Worm (Caenorhabditis elegans) whole organism, L4 larva: ENCODE data around the gene mek-1.

ENCODE experiments used
- D1046.2 ChIP-seq: fragments of 200-800 bp; sonication (Bioruptor generic); IDR thresholded peaks from 2 replicates; pipeline ENCODE4 v1.3.6; 2022; ENCODE audit warnings: missing genetic modification characterization, missing compliant biosample characterization
- F37D6.2 ChIP-seq: sonication (generic microtip); optimal IDR thresholded peaks from 2 replicates; lab custom pipeline; 2016; ENCODE audit warnings: mild to moderate bottlenecking, missing genetic modification characterization, missing compliant biosample characterization
- F49E8.2 ChIP-seq: sonication (generic microtip); optimal IDR thresholded peaks from 2 replicates; lab custom pipeline; 2016; ENCODE audit warnings: missing compliant biosample characterization, mild to moderate bottlenecking, missing genetic modification characterization, borderline replicate concordance
- Y105C5A.15 ChIP-seq: fragments of 200-800 bp; sonication (Bioruptor generic); IDR thresholded peaks from 2 replicates; pipeline ENCODE4 v1.3.6; 2022; ENCODE audit warnings: missing genetic modification characterization, missing compliant biosample characterization
- Y75B8A.6 ChIP-seq: fragments of 200-800 bp; sonication (Bioruptor generic); IDR thresholded peaks from 2 replicates; pipeline ENCODE4 v1.3.6; 2022; ENCODE audit warnings: missing genetic modification reagents, missing genetic modification characterization, missing compliant biosample characterization
- aha-1 ChIP-seq: fragments of 150-350 bp; peaks from one replicate; lab custom pipeline; 2014; ENCODE audit warnings: missing biosample characterization, missing genetic modification characterization
- arid-1 ChIP-seq: fragments of 200-800 bp; sonication (Bioruptor generic); conservative IDR thresholded peaks from 2 replicates; pipeline ENCODE4 v1.3.6; 2022; ENCODE audit warnings: missing genetic modification reagents, missing genetic modification characterization, missing compliant biosample characterization
- attf-4 ChIP-seq: sonication (generic microtip); optimal IDR thresholded peaks from 3 replicates; lab custom pipeline; 2017; ENCODE audit warnings: missing biosample characterization, missing genetic modification characterization
- ceh-82 ChIP-seq: sonication (generic microtip); optimal IDR thresholded peaks from 2 replicates; lab custom pipeline; 2017; ENCODE audit warnings: missing biosample characterization, missing genetic modification characterization
- ces-1 ChIP-seq: fragments of 150-350 bp; sonication (generic microtip); optimal IDR thresholded peaks from 4 replicates; lab custom pipeline; 2014; ENCODE audit warnings: missing biosample characterization, missing genetic modification reagents, missing genetic modification characterization
- cey-2 ChIP-seq: sonication (generic microtip); optimal IDR thresholded peaks from 3 replicates; lab custom pipeline; 2017; ENCODE audit warnings: missing genetic modification characterization, mild to moderate bottlenecking, missing compliant biosample characterization, antibody characterized with exemption, borderline replicate concordance; ENCODE audit not compliant: insufficient read depth
- daf-16 ChIP-seq, 3 experiments: sonication (generic microtip); optimal IDR thresholded peaks; 2 replicates each; lab custom pipeline; 2016 to 2017; ENCODE audit warnings: missing genetic modification characterization in 3 of 3, missing genetic modification reagents in 3 of 3, mild to moderate bottlenecking in 2 of 3, missing compliant biosample characterization in 2 of 3, missing biosample characterization in 1 of 3, moderate library complexity in 1 of 3
- daf-19 ChIP-seq: fragments of 200-800 bp; sonication (Bioruptor generic); conservative IDR thresholded peaks from 2 replicates; pipeline ENCODE4 v1.3.6; 2022; ENCODE audit warnings: missing genetic modification characterization, missing compliant biosample characterization
- dmd-6 ChIP-seq: fragments of 200-800 bp; sonication (Bioruptor generic); IDR thresholded peaks from 2 replicates; pipeline ENCODE4 v1.3.6; 2022; ENCODE audit warnings: missing genetic modification reagents, missing genetic modification characterization, missing compliant biosample characterization
- dmd-8 ChIP-seq: fragments of 200-800 bp; sonication (Bioruptor generic); IDR thresholded peaks from 2 replicates; pipeline ENCODE4 v1.3.6; 2022; ENCODE audit warnings: missing genetic modification characterization, missing compliant biosample characterization
- dve-1 ChIP-seq: sonication (generic microtip); optimal IDR thresholded peaks from 2 replicates; lab custom pipeline; 2017; ENCODE audit warnings: antibody characterized with exemption, mild to moderate bottlenecking, missing genetic modification characterization, missing compliant biosample characterization; ENCODE audit not compliant: insufficient read depth
- egl-43 ChIP-seq: fragments of 200-800 bp; sonication (Bioruptor generic); IDR thresholded peaks from 2 replicates; pipeline ENCODE4 v1.3.6; 2022; ENCODE audit warnings: missing genetic modification reagents, missing genetic modification characterization, missing compliant biosample characterization
- fkh-10 ChIP-seq: fragments of 150-350 bp; optimal IDR thresholded peaks from 2 replicates; lab custom pipeline; 2014; ENCODE audit warnings: missing biosample characterization, missing genetic modification reagents, missing genetic modification characterization
- fos-1 ChIP-seq: fragments of 150-350 bp; optimal IDR thresholded peaks from 2 replicates; lab custom pipeline; 2014; ENCODE audit warnings: missing biosample characterization, missing genetic modification characterization
- hif-1 ChIP-seq, 2 experiments: sonication (generic microtip); optimal IDR thresholded peaks; 2 replicates each; lab custom pipeline; 2016 to 2017; ENCODE audit warnings: missing compliant biosample characterization in 2 of 2, missing genetic modification characterization in 2 of 2, missing genetic modification reagents in 2 of 2, missing genotype in 2 of 2, mild to moderate bottlenecking in 1 of 2
- hlh-11 ChIP-seq: fragments of 200-800 bp; sonication (Bioruptor generic); optimal IDR thresholded peaks from 2 replicates; lab custom pipeline; 2018; ENCODE audit warnings: mild to moderate bottlenecking, missing genetic modification characterization, missing compliant biosample characterization
- lin-29 ChIP-seq: fragments of 200-800 bp; sonication (Bioruptor generic); IDR thresholded peaks from 2 replicates; pipeline ENCODE4 v1.3.6; 2022; ENCODE audit warnings: missing genetic modification reagents, missing genetic modification characterization, missing compliant biosample characterization
- lin-38 ChIP-seq: fragments of 200-800 bp; sonication (Bioruptor generic); IDR thresholded peaks from 2 replicates; pipeline ENCODE4 v1.3.6; 2022; ENCODE audit warnings: missing genetic modification reagents, missing genetic modification characterization, missing compliant biosample characterization
- mdt-29 ChIP-seq: fragments of 200-800 bp; sonication (Bioruptor generic); IDR thresholded peaks from 2 replicates; pipeline ENCODE4 v1.3.6; 2022; ENCODE audit warnings: missing genetic modification reagents, missing genetic modification characterization, missing compliant biosample characterization
- mep-1 ChIP-seq: fragments of 150-350 bp; sonication (generic microtip); optimal IDR thresholded peaks from 3 replicates; lab custom pipeline; 2014; ENCODE audit warnings: missing biosample characterization, missing genetic modification characterization
- mes-2 ChIP-seq: sonication (generic microtip); optimal IDR thresholded peaks from 2 replicates; lab custom pipeline; 2016; ENCODE audit warnings: missing genotype, mild to moderate bottlenecking, missing genetic modification characterization, missing compliant biosample characterization; ENCODE audit not compliant: poor library complexity, severe bottlenecking
- mxl-2 ChIP-seq: fragments of 200-800 bp; sonication (Bioruptor generic); conservative IDR thresholded peaks from 2 replicates; pipeline ENCODE4 v1.3.6; 2022; ENCODE audit warnings: missing genetic modification reagents, missing genetic modification characterization, missing compliant biosample characterization
- mxl-3 ChIP-seq: fragments of 200-800 bp; sonication (Bioruptor generic); optimal IDR thresholded peaks from 2 replicates; lab custom pipeline; 2018; ENCODE audit warnings: mild to moderate bottlenecking, missing genetic modification characterization, missing compliant biosample characterization
- nhr-28 ChIP-seq: fragments of 150-350 bp; optimal IDR thresholded peaks from 2 replicates; lab custom pipeline; 2014; ENCODE audit warnings: missing biosample characterization, missing genetic modification characterization
- nhr-48 ChIP-seq: sonication (generic microtip); optimal IDR thresholded peaks from 2 replicates; lab custom pipeline; 2016; ENCODE audit warnings: mild to moderate bottlenecking, missing genetic modification characterization, missing compliant biosample characterization
- nhr-77 ChIP-seq: fragments of 150-350 bp; optimal IDR thresholded peaks from 2 replicates; lab custom pipeline; 2014; ENCODE audit warnings: missing biosample characterization, missing genetic modification characterization
- php-3 ChIP-seq: fragments of 200-800 bp; sonication (Bioruptor generic); IDR thresholded peaks from 2 replicates; pipeline ENCODE4 v1.3.6; 2022; ENCODE audit warnings: missing genetic modification reagents, missing genetic modification characterization, missing compliant biosample characterization
- pqm-1 ChIP-seq: sonication (generic microtip); optimal IDR thresholded peaks from 2 replicates; lab custom pipeline; 2017; ENCODE audit warnings: missing biosample characterization, missing genetic modification characterization
- set-16 ChIP-seq: fragments of 200-800 bp; sonication (Bioruptor generic); IDR thresholded peaks from 2 replicates; pipeline ENCODE4 v1.3.6; 2022; ENCODE audit warnings: missing genetic modification reagents, missing genetic modification characterization, missing compliant biosample characterization
- skn-1 ChIP-seq: fragments of 150-350 bp; optimal IDR thresholded peaks from 2 replicates; lab custom pipeline; 2014; ENCODE audit warnings: missing biosample characterization, missing genetic modification characterization
- tra-1 ChIP-seq: fragments of 200-800 bp; sonication (Bioruptor generic); IDR thresholded peaks from 2 replicates; pipeline ENCODE4 v1.3.6; 2022; ENCODE audit warnings: missing genetic modification reagents, missing genetic modification characterization, missing compliant biosample characterization
- ztf-7 ChIP-seq: fragments of 150-350 bp; optimal IDR thresholded peaks from 2 replicates; lab custom pipeline; 2014; ENCODE audit warnings: missing biosample characterization, missing genetic modification characterization

The mek-1 gene

DNA sequence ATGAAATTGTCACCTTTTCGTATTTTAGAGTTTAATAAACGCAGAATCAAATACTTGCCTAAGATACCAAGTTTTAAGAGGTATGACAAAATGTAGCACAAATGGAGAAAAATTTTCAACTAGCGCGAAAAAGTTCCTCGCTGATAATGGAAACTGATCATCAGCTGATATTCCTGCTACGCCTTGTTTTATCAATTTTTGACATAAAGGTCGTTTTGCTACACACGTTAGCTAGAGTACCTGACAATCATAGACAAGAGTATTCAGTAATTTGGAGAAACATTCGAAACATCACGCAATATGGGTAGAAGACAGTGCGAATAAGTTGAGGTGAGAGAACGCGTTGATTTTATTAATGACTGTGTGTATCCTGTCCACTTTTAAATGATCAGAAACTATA lies 33.3 kb upstream of the mek-1 start:
- no peak for TF ChIP-seq attf-4 (tag; lab: Kevin White, UChicago)
- peak; percentile 68; the same call in 1 of the 2 replicates for TF ChIP-seq tra-1 (GFP tag; lab: Robert Waterston, UW)
- no peak for TF ChIP-seq lin-38 (GFP tag; lab: Robert Waterston, UW)
- TF ChIP-seq egl-43 (GFP tag; lab: Robert Waterston, UW) = no peak
- peak; percentile 7 for TF ChIP-seq nhr-77 (tag; lab: Kevin White, UChicago)
- peak; percentile 31 for TF ChIP-seq pqm-1 (tag; lab: Kevin White, UChicago)
- TF ChIP-seq mdt-29 (GFP tag; lab: Robert Waterston, UW) = peak; percentile 43; the same call in 1 of the 2 replicates
- peak; percentile 91 to 94 for TF ChIP-seq hif-1 (tag; optimal IDR thresholded peaks at IDR 0.05; lab: Kevin White, UChicago)
- TF ChIP-seq Y105C5A.15 (GFP tag; lab: Robert Waterston, UW) = no peak
- no peak for TF ChIP-seq cey-2 (tag; lab: Kevin White, UChicago)
- TF ChIP-seq dmd-6 = peak; percentile 89
- TF ChIP-seq dve-1 = peak; percentile 8
- TF ChIP-seq nhr-28 (tag; lab: Kevin White, UChicago) = peak; percentile 89
- no peak for TF ChIP-seq ceh-82 (tag; lab: Kevin White, UChicago)
- TF ChIP-seq php-3 (GFP tag; lab: Robert Waterston, UW) = 0 out of 2 replicates have a peak, but pooled peaks have one; percentile 30
- TF ChIP-seq hlh-11 = peak; percentile 78
- TF ChIP-seq mxl-2 (GFP tag; lab: Robert Waterston, UW) = 0 out of 2 replicates have a peak, but pooled peaks have one; percentile 43
- no peak for TF ChIP-seq mep-1 (tag; lab: Kevin White, UChicago)
- no peak for TF ChIP-seq fos-1 (tag; lab: Kevin White, UChicago)
- peak; percentile 32 for TF ChIP-seq nhr-48
- TF ChIP-seq daf-16 (GFP tag; optimal IDR thresholded peaks at IDR 0.05; lab: Kevin White, UChicago) = no peak
- TF ChIP-seq daf-16 (tag; optimal IDR thresholded peaks at IDR 0.05; lab: Kevin White, UChicago) = peak; percentile 38
- no peak for TF ChIP-seq set-16 (GFP tag; lab: Robert Waterston, UW)
- TF ChIP-seq, all 104 proteins: peak for 13

DNA sequence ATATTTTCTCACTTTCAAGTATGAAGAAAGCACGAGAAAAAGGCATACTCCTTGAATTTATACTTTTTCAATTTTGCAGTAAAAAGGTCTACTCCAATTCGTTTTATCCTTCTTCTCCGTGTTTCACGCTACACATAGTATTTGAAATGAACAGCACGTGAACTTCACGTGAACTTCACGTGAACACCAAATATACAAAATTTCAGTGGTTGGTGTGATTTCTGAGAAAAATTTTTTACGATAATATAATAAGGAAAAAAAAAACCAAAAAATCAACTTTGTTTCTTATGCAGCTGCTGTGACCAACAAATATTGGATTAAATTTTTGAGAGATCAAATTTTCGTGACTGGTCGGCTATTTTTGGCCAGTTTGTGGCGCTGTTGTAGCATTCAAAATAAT lies 32.6 kb upstream of the mek-1 start:
- TF ChIP-seq Y105C5A.15 (GFP tag; lab: Robert Waterston, UW) = no peak
- no peak for TF ChIP-seq arid-1
- no peak for TF ChIP-seq lin-29
- peak; percentile 97 for TF ChIP-seq mxl-2 (GFP tag; lab: Robert Waterston, UW)
- no peak for TF ChIP-seq ztf-7
- peak; percentile 2 for TF ChIP-seq nhr-28 (tag; lab: Kevin White, UChicago)
- TF ChIP-seq, all 104 proteins: peak for 2

- TF ChIP-seq daf-19 (GFP tag; lab: Robert Waterston, UW) = no peak
- TF ChIP-seq mxl-3 (GFP tag; lab: Kevin White, UChicago) = no peak
- TF ChIP-seq ztf-7 = no peak
- no peak for TF ChIP-seq Y75B8A.6 (GFP tag; lab: Robert Waterston, UW)
- no peak for TF ChIP-seq ces-1 (GFP tag; lab: Kevin White, UChicago)
- no peak for TF ChIP-seq dmd-8 (GFP tag; lab: Robert Waterston, UW)
- no peak for TF ChIP-seq F49E8.2
- TF ChIP-seq skn-1 (tag; lab: Kevin White, UChicago) = no peak
- TF ChIP-seq F37D6.2 (tag; lab: Kevin White, UChicago) = no peak
- no peak for TF ChIP-seq aha-1 (tag; lab: Kevin White, UChicago)
- TF ChIP-seq fkh-10 (GFP tag; lab: Kevin White, UChicago) = no peak
- no peak for TF ChIP-seq nhr-28 (tag; lab: Kevin White, UChicago)
- TF ChIP-seq mes-2 (tag; lab: Kevin White, UChicago) = no peak
- TF ChIP-seq D1046.2 = no peak
- no peak for TF ChIP-seq hif-1 (tag; optimal IDR thresholded peaks at IDR 0.05; lab: Kevin White, UChicago)
Observed at ce11 chrX:7447340-7447739, 31.7 kb upstream of the mek-1 start.
